Worm (Caenorhabditis elegans) whole organism, young adult: ENCODE measurements around the gene R11D1.13.

Experiments used
- Y53F4B.3 ChIP-seq: fragments of 200-800 bp; sonication (Bioruptor generic); IDR thresholded peaks from 2 replicates; pipeline ENCODE4 v1.3.6; 2022; ENCODE audit warnings: missing genetic modification reagents, missing genetic modification characterization, missing compliant biosample characterization
- ama-1 ChIP-seq, 3 experiments: fragments of 150-350 bp in 1 of 3; sonication (generic microtip) in 2 of 3; optimal IDR thresholded peaks; 2 replicates each; lab custom pipeline; 2014 to 2018; ENCODE audit warnings: missing biosample characterization in 2 of 3, missing genetic modification characterization in 2 of 3, missing genetic modification reagents in 2 of 3
- bed-1 ChIP-seq: fragments of 200-800 bp; sonication (Bioruptor generic); IDR thresholded peaks from 2 replicates; pipeline ENCODE4 v1.3.6; 2022; ENCODE audit warnings: missing genetic modification reagents, missing genetic modification characterization, missing compliant biosample characterization
- ceh-27 ChIP-seq: fragments of 200-800 bp; sonication (Bioruptor generic); optimal IDR thresholded peaks from 2 replicates; lab custom pipeline; 2018; ENCODE audit warnings: mild to moderate bottlenecking, missing genetic modification characterization, moderate library complexity, missing compliant biosample characterization
- dpff-1 ChIP-seq: sonication (generic microtip); optimal IDR thresholded peaks from 2 replicates; lab custom pipeline; 2017; ENCODE audit warnings: mild to moderate bottlenecking, missing genetic modification characterization, missing compliant biosample characterization
- gei-17 ChIP-seq: fragments of 200-800 bp; sonication (Bioruptor generic); optimal IDR thresholded peaks from 2 replicates; lab custom pipeline; 2018; ENCODE audit warnings: mild to moderate bottlenecking, missing genetic modification characterization, missing compliant biosample characterization
- nhr-179 ChIP-seq: sonication (generic microtip); optimal IDR thresholded peaks from 2 replicates; lab custom pipeline; 2016; ENCODE audit warnings: mild to moderate bottlenecking, missing genetic modification characterization, missing compliant biosample characterization
- nhr-27 ChIP-seq: fragments of 200-800 bp; sonication (Bioruptor generic); optimal IDR thresholded peaks from 2 replicates; lab custom pipeline; 2018; ENCODE audit warnings: mild to moderate bottlenecking, missing genetic modification characterization, moderate library complexity, missing compliant biosample characterization
- nhr-90 ChIP-seq: sonication (generic microtip); optimal IDR thresholded peaks from 2 replicates; lab custom pipeline; 2016; ENCODE audit warnings: missing genotype, mild to moderate bottlenecking, missing genetic modification characterization, missing compliant biosample characterization
- rpc-1 ChIP-seq, 2 experiments: fragments of 150-350 bp in 1 of 2; sonication (generic microtip) in 1 of 2; optimal IDR thresholded peaks; 2 replicates each; lab custom pipeline; 2014 to 2018; ENCODE audit warnings: missing biosample characterization in 1 of 2, missing genetic modification characterization in 1 of 2, missing genetic modification reagents in 1 of 2, missing genotype in 1 of 2
- sea-2 ChIP-seq: fragments of 200-800 bp; sonication (Bioruptor generic); IDR thresholded peaks from 2 replicates; pipeline ENCODE4 v1.3.6; 2022; ENCODE audit warnings: missing genetic modification characterization, missing compliant biosample characterization
- snpc-4 ChIP-seq, 5 experiments: fragments of 150-350 bp in 1 of 5; sonication (generic microtip) in 4 of 5; optimal IDR thresholded peaks; 2 replicates each; lab custom pipeline; 2014 to 2018; ENCODE audit warnings: missing genetic modification characterization in 5 of 5, missing biosample characterization in 3 of 5, antibody characterized with exemption in 2 of 5, mild to moderate bottlenecking in 2 of 5, missing compliant biosample characterization in 2 of 5, missing genotype in 2 of 5, moderate library complexity in 2 of 5, missing genetic modification reagents in 1 of 5
- somi-1 ChIP-seq: fragments of 200-800 bp; sonication (Bioruptor generic); optimal IDR thresholded peaks from 2 replicates; lab custom pipeline; 2018; ENCODE audit warnings: mild to moderate bottlenecking, missing genetic modification characterization, missing compliant biosample characterization

- TF ChIP-seq ceh-27 (GFP tag; lab: Kevin White, UChicago) (no peak), gei-17 (GFP tag; lab: Kevin White, UChicago) (no peak), nhr-90 (tag; lab: Kevin White, UChicago) (no peak), rpc-1 (optimal IDR thresholded peaks at IDR 0.05; lab: Kevin White, UChicago) (no peak), rpc-1 (tag; optimal IDR thresholded peaks at IDR 0.05; lab: Kevin White, UChicago) (no peak), dpff-1 (tag; lab: Kevin White, UChicago) (no peak), nhr-27 (tag; lab: Kevin White, UChicago) (no peak), sea-2 (GFP tag; lab: Robert Waterston, UW) (no peak), bed-1 (GFP tag; lab: Robert Waterston, UW) (no peak), somi-1 (no peak), Y53F4B.3 (GFP tag; lab: Robert Waterston, UW) (no peak), snpc-4 (GFP tag; optimal IDR thresholded peaks at IDR 0.05; lab: Kevin White, UChicago) (no peak), snpc-4 (tag; optimal IDR thresholded peaks at IDR 0.05; lab: Kevin White, UChicago) (no peak), ama-1 (optimal IDR thresholded peaks at IDR 0.05; lab: Kevin White, UChicago) (no peak), ama-1 (GFP tag; optimal IDR thresholded peaks at IDR 0.05; lab: Kevin White, UChicago) (no peak), nhr-179 (tag; lab: Kevin White, UChicago) (no peak)
Measured at ce11 chrV:12751495-12752050, 24.6 kb downstream of the R11D1.13 start, which contains the start of gene C15C8.6.
